Worm (Caenorhabditis elegans) whole organism, dauer: ENCODE data around the gene nspc-20.

ENCODE experiments used
- unc-62 ChIP-seq: sonication (generic microtip); optimal IDR thresholded peaks from 2 replicates; lab custom pipeline; 2017; ENCODE audit warnings: missing biosample characterization, missing genetic modification reagents, missing genetic modification characterization

nspc-20 gene

DNA sequence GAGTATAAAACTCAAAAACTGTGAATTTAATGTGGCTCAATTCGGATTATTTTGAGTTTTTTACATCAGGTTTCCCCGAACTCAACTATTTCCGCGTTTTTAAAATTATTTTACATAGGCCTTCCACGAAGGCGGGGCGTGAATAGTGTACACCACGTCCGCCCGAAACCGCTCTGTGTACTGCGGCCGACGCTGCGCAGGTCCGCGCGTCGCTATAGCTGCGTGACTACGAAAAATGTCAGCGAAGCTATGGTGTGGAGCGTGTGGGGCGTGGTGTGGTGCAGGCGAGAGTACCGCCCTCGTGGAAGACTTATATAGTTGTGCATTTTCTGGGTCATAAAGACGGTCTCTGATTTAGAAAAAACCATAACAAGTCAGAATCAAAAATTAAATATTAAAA lies 12.2 kb downstream of the nspc-20 start:
- no peak for TF ChIP-seq unc-62

DNA sequence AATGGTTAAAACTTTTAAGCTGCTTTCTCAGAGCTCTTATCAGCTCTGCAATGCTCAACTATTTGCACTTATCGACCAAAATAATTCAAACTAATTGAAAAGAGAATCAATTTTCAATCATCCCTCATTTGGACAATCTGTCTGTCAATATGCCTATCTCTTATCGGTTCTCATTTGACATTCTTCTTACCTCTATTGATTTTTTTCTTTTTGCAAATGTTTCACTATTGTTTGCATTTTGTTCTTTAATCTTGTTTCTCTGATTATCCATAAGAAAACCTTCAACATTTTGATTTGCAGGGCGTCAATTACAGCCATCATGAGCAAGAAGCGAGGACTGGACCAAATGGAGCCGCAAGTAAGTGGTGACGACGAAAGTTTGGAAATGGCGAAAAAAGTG lies 13.4 kb downstream of the nspc-20 start, which contains the start of gene D1025.10:
Gene D1025.10 (plus strand): TSS at position 301 of the 400 bp plus-strand sequence.
- TF ChIP-seq unc-62: no peak

DNA sequence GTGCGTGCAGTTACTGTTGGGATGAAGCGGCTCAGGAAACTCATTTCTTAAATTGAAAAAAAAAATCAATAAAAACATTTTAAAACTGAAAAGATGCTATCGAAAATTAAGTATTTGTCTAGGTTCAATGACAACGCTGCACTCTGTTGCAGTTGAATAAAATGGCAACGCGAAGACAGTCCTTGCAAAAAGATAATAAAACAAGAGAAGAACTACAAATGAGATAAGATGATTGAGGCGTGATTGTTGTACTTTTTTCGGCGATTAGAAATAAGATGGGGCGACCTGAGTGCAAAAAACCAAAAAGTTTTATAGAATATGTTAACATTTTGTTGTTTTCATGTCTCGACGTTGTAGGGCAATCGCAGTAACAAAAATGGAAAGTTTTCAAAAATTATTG lies 15.0 kb downstream of the nspc-20 start, which contains the start of gene gcsh-1:
Gene gcsh-1 (minus strand): TSS at position 46 of the 400 bp plus-strand sequence.
- no peak for TF ChIP-seq unc-62

DNA sequence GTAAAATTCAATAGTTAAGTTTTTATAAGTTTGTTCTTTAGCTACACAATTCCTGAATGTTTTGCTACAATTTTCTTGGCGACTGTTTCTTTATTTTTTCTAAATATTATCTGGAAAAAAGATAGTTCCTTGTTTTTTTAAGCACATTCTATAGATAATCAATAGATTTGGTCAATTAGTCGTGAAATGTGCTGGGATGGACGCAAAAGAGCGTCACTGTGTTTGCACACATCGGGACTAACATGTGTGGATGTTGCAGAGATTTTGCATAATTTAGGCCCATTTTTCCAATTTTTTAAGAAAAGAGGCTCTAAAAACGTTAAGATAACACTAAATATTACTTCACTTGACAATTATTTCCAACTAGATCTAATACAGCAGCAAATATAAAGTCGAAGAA lies 16.5 kb downstream of the nspc-20 start:
- no peak for TF ChIP-seq unc-62

DNA sequence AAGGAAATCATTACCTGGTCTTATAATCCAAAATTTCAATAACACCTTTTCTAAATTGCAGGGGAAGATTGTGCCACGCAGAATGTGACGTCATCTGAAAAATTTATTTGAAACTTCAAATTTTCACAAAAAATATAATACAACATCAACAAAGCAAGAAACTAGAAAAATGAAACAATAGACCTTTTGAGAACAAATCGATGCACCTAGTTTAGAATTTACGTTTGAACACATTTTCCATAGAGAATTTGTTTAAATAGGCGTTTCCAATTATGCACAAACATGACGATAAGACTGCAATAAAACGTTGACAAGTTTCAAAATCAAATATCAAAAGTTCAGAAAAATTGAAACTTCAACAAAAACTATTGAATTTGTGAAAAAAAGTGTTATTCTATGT lies 17.2 kb downstream of the nspc-20 start, which contains the start of gene fbxa-141:
Gene fbxa-141 (minus strand): TSS at position 101 of the 400 bp plus-strand sequence.
- TF ChIP-seq unc-62: no peak

DNA sequence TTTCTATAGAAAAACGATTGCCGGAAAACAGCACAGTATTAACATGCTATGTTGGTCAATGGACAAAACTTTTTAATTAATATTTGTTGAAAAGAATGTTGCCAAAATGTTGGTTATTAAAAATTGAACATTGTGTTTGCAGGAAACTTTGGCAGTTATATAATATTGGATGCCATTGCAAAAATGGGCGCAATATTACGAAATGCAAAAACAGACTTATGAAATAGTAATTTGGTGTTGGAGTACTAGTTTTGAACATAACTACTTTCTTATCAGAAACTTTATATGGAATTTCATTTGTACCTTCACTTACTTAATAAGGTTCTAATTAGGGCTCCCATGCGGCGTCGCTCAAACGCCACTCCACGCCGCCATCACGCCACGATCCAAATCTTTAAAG lies 19.6 kb downstream of the nspc-20 start:
- no peak for TF ChIP-seq unc-62

DNA sequence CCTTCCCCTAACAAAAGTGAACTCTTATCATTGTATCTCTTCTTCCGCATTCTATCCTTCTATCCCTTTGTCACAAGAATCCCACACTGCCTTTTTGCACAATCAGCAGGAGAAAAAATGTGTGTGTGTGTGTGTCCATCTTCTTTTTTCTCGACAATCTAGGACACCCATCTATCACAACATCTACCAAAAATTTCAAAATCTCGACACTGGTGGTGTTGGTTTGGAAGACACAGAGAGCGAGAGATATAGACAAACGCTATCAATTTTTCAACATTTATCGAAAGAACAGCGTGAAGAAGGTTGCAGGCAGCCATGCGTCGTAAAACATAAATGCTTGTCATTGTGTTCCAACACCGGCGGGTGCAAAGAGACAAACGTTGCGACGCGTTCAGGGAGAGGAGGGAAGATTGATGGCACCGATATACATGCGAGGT lies 21.2 kb downstream of the nspc-20 start:
- TF ChIP-seq unc-62: no peak

DNA sequence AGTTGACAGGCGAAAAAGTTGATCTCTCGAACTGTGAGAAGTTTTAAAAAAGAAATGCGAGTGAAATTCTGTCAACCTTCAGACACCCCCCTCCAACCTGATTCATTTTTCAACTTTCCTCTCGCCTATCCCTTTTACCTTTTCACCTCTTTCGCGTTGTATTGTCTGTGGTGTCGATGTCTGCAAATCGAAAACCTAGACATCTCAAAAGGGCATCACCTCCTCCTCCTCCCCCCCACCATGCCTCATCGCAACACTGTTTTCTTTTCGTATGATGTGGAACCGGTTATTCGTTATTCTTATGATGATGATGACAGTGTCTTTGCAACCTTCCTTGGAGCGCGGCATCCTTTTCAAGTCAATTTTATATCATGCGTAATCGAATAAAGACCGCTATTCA lies 22.0 kb downstream of the nspc-20 start:
- no peak for TF ChIP-seq unc-62

DNA sequence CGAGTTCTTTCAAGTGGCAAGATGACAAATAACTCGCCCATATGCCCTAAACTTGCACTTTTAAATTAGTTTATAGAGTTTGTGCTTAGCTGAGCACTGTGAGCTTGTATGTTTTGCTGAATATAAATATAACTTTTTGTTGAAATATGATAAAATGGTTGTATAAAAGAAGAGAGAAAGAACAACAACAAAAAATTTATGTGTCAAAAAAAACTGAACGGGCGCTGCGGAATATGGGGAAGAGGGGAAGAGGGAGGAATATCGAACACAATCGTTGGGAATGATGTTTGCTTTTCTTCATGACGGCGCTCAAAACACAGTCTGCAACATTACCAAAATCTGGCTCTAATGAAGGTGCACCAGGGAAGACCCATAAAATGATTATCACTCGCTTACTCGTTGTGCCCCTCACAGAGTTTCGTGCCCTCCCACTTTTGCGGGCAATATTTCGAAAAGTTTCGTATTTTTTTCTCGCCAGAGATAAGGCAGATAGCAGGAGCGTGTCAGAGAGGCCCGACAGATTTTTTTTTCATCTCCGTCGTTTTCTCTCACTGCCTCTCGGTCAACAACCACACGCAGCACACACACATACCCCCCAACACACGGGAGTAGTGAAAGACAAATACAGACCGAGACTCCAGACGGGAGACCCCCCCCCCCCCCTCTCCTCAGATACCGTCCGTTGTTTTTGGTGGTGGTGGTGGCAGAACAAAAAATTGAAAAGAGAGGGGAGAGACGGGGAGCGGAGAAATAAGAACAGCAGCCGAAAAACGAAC lies 24.2 kb downstream of the nspc-20 start:
- no peak for TF ChIP-seq unc-62

DNA sequence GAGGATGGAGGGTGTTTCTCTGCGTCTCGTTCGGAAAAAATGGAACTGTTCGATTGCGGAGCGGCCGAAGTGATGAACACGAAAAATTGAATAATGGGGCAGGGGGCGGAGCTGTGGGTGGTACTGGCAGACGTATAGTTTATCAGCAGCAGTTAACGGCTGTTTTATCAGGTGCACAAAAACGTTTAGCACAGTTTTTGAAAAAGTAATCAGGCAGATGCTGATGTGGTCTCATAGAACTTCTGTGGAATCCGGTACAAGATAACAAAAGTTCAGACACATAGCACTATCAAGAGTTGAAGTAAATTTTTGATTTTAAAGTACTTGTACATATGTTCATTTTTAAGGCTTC lies 25.5 kb downstream of the nspc-20 start:
- no peak for TF ChIP-seq unc-62

DNA sequence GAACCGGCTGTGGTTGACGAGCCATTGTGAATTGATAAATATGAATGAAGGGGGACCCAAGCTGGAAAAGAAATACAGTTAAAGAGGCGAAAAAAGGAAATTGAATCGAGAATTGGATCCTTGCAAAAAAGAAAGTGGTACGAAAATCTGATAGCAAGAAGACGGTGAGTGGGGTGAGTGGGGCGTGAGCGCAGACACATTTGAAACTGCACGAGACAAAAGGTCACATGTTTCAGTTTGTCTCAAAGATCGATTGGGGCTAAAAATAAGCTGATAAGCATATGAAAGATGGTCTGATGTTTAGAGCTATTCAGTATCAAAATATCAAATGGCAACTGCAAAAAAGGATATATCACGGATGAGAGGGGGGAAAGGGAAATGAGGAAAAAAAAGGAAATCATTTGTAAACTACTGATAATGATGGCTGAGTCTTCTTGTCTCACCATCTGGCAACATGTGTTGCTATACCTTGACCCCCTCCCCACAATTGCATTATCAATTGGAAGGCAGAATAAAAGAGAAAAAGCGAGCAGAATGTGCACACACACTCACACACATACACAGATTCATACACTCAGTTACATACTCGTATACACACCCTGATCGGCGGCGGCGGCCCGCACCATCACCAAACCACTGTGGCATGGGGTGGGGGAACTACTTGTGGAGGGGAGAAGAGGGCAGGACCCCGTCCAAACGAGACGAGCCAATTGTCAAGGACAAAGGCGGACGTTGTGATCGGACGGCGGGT lies 26.0 kb downstream of the nspc-20 start, which contains the start of gene M163.1:
Gene M163.1 (minus strand): TSS at position 25 of the 751 bp plus-strand sequence.
- TF ChIP-seq unc-62: no peak

DNA sequence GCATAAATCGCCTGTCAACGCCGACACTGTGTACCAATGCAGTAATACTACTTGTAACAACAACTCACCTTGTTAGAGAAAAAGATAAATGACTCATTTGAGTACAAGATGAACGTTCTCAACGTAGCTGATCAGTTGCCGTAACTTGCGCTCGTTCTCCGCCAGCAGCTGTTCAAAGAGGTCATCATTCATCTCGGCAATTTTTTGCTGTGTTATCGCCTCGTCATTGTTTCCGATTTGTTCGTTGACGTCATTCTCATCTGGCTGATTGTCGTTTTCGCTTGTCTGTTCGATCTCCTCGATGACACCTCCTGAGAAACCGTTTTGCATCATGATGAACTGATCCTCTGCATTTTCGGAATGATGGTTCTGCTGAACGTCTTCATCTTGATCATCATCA lies 26.7 kb downstream of the nspc-20 start:
- no peak for TF ChIP-seq unc-62

DNA sequence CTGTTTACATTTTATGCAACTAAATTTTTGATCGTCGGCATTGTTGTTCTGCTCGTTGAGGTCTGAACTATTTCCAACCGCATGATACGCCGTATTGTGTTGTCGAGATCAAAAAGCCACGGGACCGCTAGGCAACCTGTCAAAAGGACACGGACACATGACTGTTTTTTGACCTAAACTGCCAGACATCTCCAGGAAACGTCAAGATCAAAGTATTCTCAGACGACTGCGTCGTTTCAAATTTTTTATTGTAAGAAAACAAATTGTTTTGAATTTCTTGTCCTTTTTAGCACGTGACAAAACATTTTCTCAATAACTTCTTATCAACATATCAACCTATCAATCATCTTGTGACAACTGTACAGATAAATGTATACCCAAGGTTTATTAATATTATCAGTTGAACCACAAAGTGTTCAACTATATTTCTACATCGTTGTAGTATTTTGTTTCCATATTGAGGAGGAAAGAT lies 27.9 kb downstream of the nspc-20 start:
- no peak for TF ChIP-seq unc-62

DNA sequence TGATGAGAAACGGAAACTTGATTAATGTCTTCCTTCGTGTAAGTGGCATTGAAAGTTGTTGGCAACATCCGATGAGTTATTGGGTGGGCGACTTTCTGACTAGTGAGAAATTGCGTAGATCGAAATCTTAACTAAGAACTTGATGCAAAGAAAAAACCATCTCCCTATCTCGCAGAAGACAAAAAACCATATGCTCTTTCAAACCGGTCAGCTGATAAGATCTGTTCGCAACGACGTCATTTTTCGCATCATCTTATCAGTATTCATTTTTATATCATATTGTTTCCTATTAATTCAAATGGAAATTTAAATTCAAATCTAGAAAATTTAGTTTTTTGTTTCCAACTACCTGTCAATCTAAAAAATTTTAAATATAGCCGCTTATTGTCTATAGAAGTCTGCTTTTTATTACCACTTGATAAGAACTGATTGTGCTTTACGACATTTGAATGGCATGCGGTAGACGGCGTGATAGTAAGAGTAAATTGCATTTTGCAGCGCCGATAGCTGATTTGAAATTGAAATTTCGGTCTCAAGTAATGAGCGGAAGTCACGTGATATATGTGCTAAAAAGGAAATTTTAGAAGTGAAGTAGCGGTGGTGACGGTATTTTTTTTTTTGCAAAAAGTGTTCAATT lies 29.5 kb downstream of the nspc-20 start:
- TF ChIP-seq unc-62: no peak

DNA sequence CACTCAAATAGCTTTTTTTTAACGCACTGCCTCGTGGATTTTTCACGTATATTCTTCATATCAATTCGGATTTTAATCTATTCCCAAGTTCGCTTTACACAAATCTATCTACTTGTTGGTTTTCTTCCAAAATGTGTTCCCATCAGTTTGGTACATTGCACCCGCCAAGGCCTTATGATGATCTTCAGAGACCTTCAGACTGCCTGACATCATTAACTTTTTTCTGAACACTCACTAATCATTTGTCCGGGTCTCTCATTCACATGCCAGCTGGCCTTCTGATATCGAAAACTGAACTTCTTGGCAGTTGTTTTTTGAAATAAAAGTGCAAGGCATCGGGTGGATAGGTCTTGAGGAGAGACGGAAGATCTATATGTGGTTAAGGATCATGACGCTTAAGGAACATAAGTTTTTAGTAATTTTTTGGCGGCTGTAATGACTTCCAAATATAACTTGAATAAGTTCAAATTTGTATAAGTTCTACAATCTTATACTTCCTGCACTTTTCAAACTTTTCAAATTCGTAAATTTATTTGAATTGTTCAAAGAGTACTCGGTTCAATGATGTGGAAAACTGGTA lies 30.1 kb downstream of the nspc-20 start:
- no peak for TF ChIP-seq unc-62

DNA sequence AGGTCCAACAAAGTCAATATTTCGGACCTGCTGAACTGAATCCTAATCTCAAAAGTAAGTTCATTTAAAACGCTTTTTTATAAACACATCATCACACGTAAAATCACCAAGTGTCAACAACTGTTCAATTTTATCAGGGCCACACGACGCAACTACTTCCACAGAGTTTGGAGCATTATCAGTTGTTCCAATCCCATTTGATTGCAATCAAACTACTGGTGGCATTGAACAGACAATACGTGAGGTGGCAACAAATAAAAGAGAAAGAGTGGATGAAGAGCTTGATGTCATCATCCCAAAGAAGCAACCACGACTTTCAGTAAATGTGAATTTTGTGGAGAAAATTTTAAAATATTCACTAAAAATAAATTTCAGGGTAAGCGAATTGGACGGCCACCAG lies 33.5 kb downstream of the nspc-20 start:
- no peak for TF ChIP-seq unc-62

DNA sequence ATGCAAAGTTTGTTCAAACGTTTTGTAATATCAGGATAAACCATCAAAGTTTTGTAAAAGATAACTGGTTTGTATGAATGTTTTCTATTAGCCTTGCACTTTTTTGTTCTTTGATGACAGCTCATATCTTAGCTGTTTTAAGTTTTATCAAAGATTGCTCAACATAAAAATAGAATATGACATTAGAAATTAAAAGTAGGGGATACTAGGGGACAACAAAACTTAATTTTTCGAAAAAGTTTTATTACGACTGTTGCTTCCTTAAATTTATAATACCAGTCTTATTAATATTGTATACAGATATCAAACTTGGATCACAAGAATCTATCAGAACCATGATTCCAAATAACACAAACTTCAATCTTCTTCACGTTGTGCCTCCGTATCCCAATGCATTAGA lies 34.2 kb downstream of the nspc-20 start, which contains the start of gene ztf-14:
Gene ztf-14 (plus strand): TSS at position 301 of the 400 bp plus-strand sequence.
- TF ChIP-seq unc-62: no peak
